Worm (Caenorhabditis elegans) whole organism, young adult: ENCODE results near the gene sbt-1.

ENCODE experiments used
- atf-7 ChIP-seq: sonication (generic microtip); optimal IDR thresholded peaks from 2 replicates; lab custom pipeline; 2017; ENCODE audit warnings: mild to moderate bottlenecking, missing genetic modification characterization, missing compliant biosample characterization
- dox-1 ChIP-seq: fragments of 200-800 bp; sonication (Bioruptor generic); IDR thresholded peaks from 2 replicates; pipeline ENCODE4 v1.3.6; 2022; ENCODE audit warnings: missing genetic modification reagents, missing genetic modification characterization, missing compliant biosample characterization
- hlh-26 ChIP-seq: fragments of 200-800 bp; sonication (Bioruptor generic); conservative IDR thresholded peaks from 2 replicates; pipeline ENCODE4 v1.3.6; 2022; ENCODE audit warnings: missing genetic modification reagents, missing genetic modification characterization, missing compliant biosample characterization
- let-607 ChIP-seq, 2 experiments: fragments of 200-800 bp in 1 of 2; sonication (Bioruptor generic) in 1 of 2; sonication (generic microtip) in 1 of 2; optimal IDR thresholded peaks; 2 replicates each; lab custom pipeline; 2016 to 2018; ENCODE audit warnings: mild to moderate bottlenecking in 2 of 2, missing compliant biosample characterization in 2 of 2, missing genetic modification characterization in 2 of 2, moderate library complexity in 2 of 2, missing genotype in 1 of 2
- snpc-4 ChIP-seq, 5 experiments: fragments of 150-350 bp in 1 of 5; sonication (generic microtip) in 4 of 5; optimal IDR thresholded peaks; 2 replicates each; lab custom pipeline; 2014 to 2018; ENCODE audit warnings: missing genetic modification characterization in 5 of 5, missing biosample characterization in 3 of 5, antibody characterized with exemption in 2 of 5, mild to moderate bottlenecking in 2 of 5, missing compliant biosample characterization in 2 of 5, missing genotype in 2 of 5, moderate library complexity in 2 of 5, missing genetic modification reagents in 1 of 5
- unc-130 ChIP-seq: sonication (generic microtip); optimal IDR thresholded peaks from 2 replicates; lab custom pipeline; 2016; ENCODE audit warnings: missing genetic modification reagents, missing genetic modification characterization, missing compliant biosample characterization
- zfh-2 ChIP-seq: fragments of 200-800 bp; sonication (Bioruptor generic); conservative IDR thresholded peaks from 2 replicates; pipeline ENCODE4 v1.3.6; 2022; ENCODE audit warnings: missing genetic modification reagents, missing genetic modification characterization, missing compliant biosample characterization

- TF ChIP-seq atf-7 (tag; lab: Kevin White, UChicago) (no peak), unc-130 (GFP tag; lab: Kevin White, UChicago) (no peak), hlh-26 (GFP tag; lab: Robert Waterston, UW) (no peak), snpc-4 (GFP tag; optimal IDR thresholded peaks at IDR 0.05; lab: Kevin White, UChicago) (no peak), snpc-4 (tag; optimal IDR thresholded peaks at IDR 0.05; lab: Kevin White, UChicago) (no peak), let-607 (tag; optimal IDR thresholded peaks at IDR 0.05; lab: Kevin White, UChicago) (no peak), dox-1 (no peak), zfh-2 (GFP tag; lab: Robert Waterston, UW) (no peak)
Measured at ce11 chrV:20837765-20838164, 9.1 kb upstream of the sbt-1 start, which contains the start of gene mrps-12.
